Fruit fly (Drosophila melanogaster) whole organism, larva: Measurements from ENCODE around the gene Bx.
A peak's percentile ranks its signal among the peaks of the same experiment; 100 is the strongest.

ENCODE experiments used
- noc ChIP-seq: fragments of 200-800 bp; sonication (Bioruptor generic); optimal IDR thresholded peaks from 3 replicates; lab custom pipeline; 2019; ENCODE audit warnings: missing biosample characterization, mild to moderate bottlenecking, missing genetic modification characterization, moderate library complexity

Gene Bx

dm6 chrX:18538204-18538864, 23.1 kb downstream of the Bx start:
- TF ChIP-seq noc (tag; lab: Kevin White, UChicago), result no peak

dm6 chrX:18540268-18540667, 25.0 kb downstream of the Bx start:
- TF ChIP-seq noc (tag; lab: Kevin White, UChicago), result no peak

dm6 chrX:18541915-18542314, 26.7 kb downstream of the Bx start:
- no peak for TF ChIP-seq noc (tag; lab: Kevin White, UChicago)

- no peak for TF ChIP-seq noc (tag; lab: Kevin White, UChicago)
Measured at dm6 chrX:18543328-18543727, 28.1 kb downstream of the Bx start.

dm6 chrX:18544732-18545131, 29.5 kb downstream of the Bx start:
- TF ChIP-seq noc (tag; lab: Kevin White, UChicago), result no peak

- no peak for TF ChIP-seq noc (tag; lab: Kevin White, UChicago)
Measured at dm6 chrX:18545157-18545556, 29.9 kb downstream of the Bx start.

dm6 chrX:18546785-18547184, 31.6 kb downstream of the Bx start:
- peak; percentile 91 for TF ChIP-seq noc (tag; lab: Kevin White, UChicago)

- TF ChIP-seq noc (tag; lab: Kevin White, UChicago), result no peak
Measured at dm6 chrX:18547707-18548106, 32.5 kb downstream of the Bx start.

dm6 chrX:18550726-18551125, 35.5 kb downstream of the Bx start:
- TF ChIP-seq noc (tag; lab: Kevin White, UChicago), result no peak

dm6 chrX:18552451-18552850, 37.2 kb downstream of the Bx start:
- TF ChIP-seq noc (tag; lab: Kevin White, UChicago), result no peak

dm6 chrX:18554563-18554962, 39.3 kb downstream of the Bx start:
- TF ChIP-seq noc (tag; lab: Kevin White, UChicago), result no peak

- no peak for TF ChIP-seq noc (tag; lab: Kevin White, UChicago)
Measured at dm6 chrX:18558583-18558982, 43.4 kb downstream of the Bx start.

- no peak for TF ChIP-seq noc (tag; lab: Kevin White, UChicago)
Measured at dm6 chrX:18560584-18560983, 45.4 kb downstream of the Bx start.

dm6 chrX:18564984-18565383, 49.8 kb downstream of the Bx start:
- TF ChIP-seq noc (tag; lab: Kevin White, UChicago), result no peak

- no peak for TF ChIP-seq noc (tag; lab: Kevin White, UChicago)
Measured at dm6 chrX:18565630-18566319, 50.5 kb downstream of the Bx start.

dm6 chrX:18575151-18575550, 59.9 kb downstream of the Bx start:
- TF ChIP-seq noc (tag; lab: Kevin White, UChicago), result no peak

- TF ChIP-seq noc (tag; lab: Kevin White, UChicago), result no peak
Measured at dm6 chrX:18587265-18587664, 72.0 kb downstream of the Bx start.
